Worm (Caenorhabditis elegans): ENCODE data around the gene aakg-3.
A peak's percentile ranks its signal among the peaks of the same experiment; 100 is the strongest.

The aakg-3 gene

ce11 chrX:2971542-2971988, 4.7 kb upstream of the aakg-3 start (continued):
- no peak for TF ChIP-seq ceh-16 (tag; optimal IDR thresholded peaks at IDR 0.05)
- TF ChIP-seq sma-9 (GFP tag; optimal IDR thresholded peaks at IDR 0.05) = peak; percentile 86
- TF ChIP-seq sma-9 (tag; optimal IDR thresholded peaks at IDR 0.05) = no peak
- TF ChIP-seq sem-4 (tag; optimal IDR thresholded peaks at IDR 0.05) = peak; percentile 81
- TF ChIP-seq ceh-82 (tag; optimal IDR thresholded peaks at IDR 0.05) = peak; percentile 51
- TF ChIP-seq nhr-21 (tag; optimal IDR thresholded peaks at IDR 0.05) = peak; percentile 63
- TF ChIP-seq egl-27 (tag; optimal IDR thresholded peaks at IDR 0.05) = peak; percentile 43

ce11 chrX:2972272-2973042, 3.8 kb upstream of the aakg-3 start:
- TF ChIP-seq blmp-1 (tag; optimal IDR thresholded peaks at IDR 0.05; ENCODE audit: insufficient read depth) (peak; percentile 55), mdl-1 (tag; optimal IDR thresholded peaks at IDR 0.05) (no peak), fos-1 (tag; optimal IDR thresholded peaks at IDR 0.05) (peak; percentile 48), sma-3 (GFP tag; optimal IDR thresholded peaks at IDR 0.05) (peak; percentile 44), ztf-4 (tag; optimal IDR thresholded peaks at IDR 0.05) (peak; percentile 31), unc-62 (GFP tag; optimal IDR thresholded peaks at IDR 0.05) (no peak), elt-1 (tag; optimal IDR thresholded peaks at IDR 0.05) (no peak), nhr-77 (tag; optimal IDR thresholded peaks at IDR 0.05) (no peak), sma-9 (GFP tag; optimal IDR thresholded peaks at IDR 0.05) (peak; percentile 18), sma-9 (tag; optimal IDR thresholded peaks at IDR 0.05) (no peak), nhr-129 (tag; optimal IDR thresholded peaks at IDR 0.05) (peak; percentile 68), F13H6.1 (tag; optimal IDR thresholded peaks at IDR 0.05) (peak; percentile 11), zag-1 (tag; optimal IDR thresholded peaks at IDR 0.05) (no peak), lsy-2 (tag; optimal IDR thresholded peaks at IDR 0.05) (peak in 1 of 2 experiments; percentile 14), C34F6.9 (tag; optimal IDR thresholded peaks at IDR 0.05) (peak; percentile 33), gmeb-1 (tag; optimal IDR thresholded peaks at IDR 0.05) (no peak), crh-2 (tag; optimal IDR thresholded peaks at IDR 0.05) (peak; percentile 62), lin-11 (tag; optimal IDR thresholded peaks at IDR 0.05) (no peak), nhr-25 (tag; optimal IDR thresholded peaks at IDR 0.05) (peak; percentile 18)

- TF ChIP-seq lsy-2 (tag; optimal IDR thresholded peaks at IDR 0.05) = peak in 1 of 2 experiments; percentile 12
- peak; percentile 8 for TF ChIP-seq ztf-4 (tag; optimal IDR thresholded peaks at IDR 0.05)
- peak; percentile 49 for TF ChIP-seq nhr-129 (tag; optimal IDR thresholded peaks at IDR 0.05)
- no peak for TF ChIP-seq nhr-10 (tag; optimal IDR thresholded peaks at IDR 0.05)
- TF ChIP-seq mab-5 (tag; optimal IDR thresholded peaks at IDR 0.05) = peak; percentile 77
- peak; percentile 37 for TF ChIP-seq sma-9 (GFP tag; optimal IDR thresholded peaks at IDR 0.05)
- no peak for TF ChIP-seq sma-9 (tag; optimal IDR thresholded peaks at IDR 0.05)
Observed at ce11 chrX:2975421-2975820, 827 bp upstream of the aakg-3 start.

- TF ChIP-seq snpc-4 (tag; optimal IDR thresholded peaks at IDR 0.05) = peak; percentile 7
- TF ChIP-seq lin-39 (tag; optimal IDR thresholded peaks at IDR 0.05) = no peak
Observed at ce11 chrX:2978100-2978499, 1.9 kb downstream of the aakg-3 start.

ce11 chrX:2981715-2982114, 5.5 kb downstream of the aakg-3 start, which contains the start of gene nspg-5:
nspg-5 (plus strand) TSS chrX:2982015.
- TF ChIP-seq elt-3 (tag; optimal IDR thresholded peaks at IDR 0.05) (no peak), lsy-2 (tag; optimal IDR thresholded peaks at IDR 0.05) (no peak), blmp-1 (tag; optimal IDR thresholded peaks at IDR 0.05; ENCODE audit: insufficient read depth) (no peak), nhr-237 (tag; optimal IDR thresholded peaks at IDR 0.05) (no peak), R02D3.7 (tag; optimal IDR thresholded peaks at IDR 0.05) (no peak), mab-5 (tag; optimal IDR thresholded peaks at IDR 0.05) (no peak), aly-2 (tag; optimal IDR thresholded peaks at IDR 0.05) (no peak), unc-55 (GFP tag; optimal IDR thresholded peaks at IDR 0.05) (no peak), mdl-1 (tag; optimal IDR thresholded peaks at IDR 0.05) (no peak), nhr-6 (tag; optimal IDR thresholded peaks at IDR 0.05) (no peak), F13H6.1 (tag; optimal IDR thresholded peaks at IDR 0.05) (no peak), dmd-4 (tag; optimal IDR thresholded peaks at IDR 0.05) (no peak), lin-13 (GFP tag; optimal IDR thresholded peaks at IDR 0.05) (no peak), unc-39 (tag; optimal IDR thresholded peaks at IDR 0.05) (no peak), unc-62 (GFP tag; optimal IDR thresholded peaks at IDR 0.05) (no peak)

Measured in whole organism, L2 larva.